Worm (Caenorhabditis elegans) whole organism, L2 larva: Measurements from ENCODE around the gene epg-4.

Experiments used
- C34F6.9 ChIP-seq: fragments of 150-350 bp; optimal IDR thresholded peaks from 2 replicates; lab custom pipeline; 2014; ENCODE audit warnings: missing biosample characterization, missing genetic modification characterization
- F13H6.1 ChIP-seq: sonication (generic microtip); optimal IDR thresholded peaks from 2 replicates; lab custom pipeline; 2016; ENCODE audit warnings: missing genetic modification characterization, missing compliant biosample characterization
- R02D3.7 ChIP-seq: fragments of 150-350 bp; optimal IDR thresholded peaks from 2 replicates; lab custom pipeline; 2014; ENCODE audit warnings: missing biosample characterization, missing genetic modification characterization
- Y55F3AM.14 ChIP-seq: fragments of 200-800 bp; sonication (Bioruptor generic); optimal IDR thresholded peaks from 2 replicates; lab custom pipeline; 2018; ENCODE audit warnings: mild to moderate bottlenecking, missing genetic modification characterization, missing compliant biosample characterization
- ZK546.5 ChIP-seq: sonication (generic microtip); optimal IDR thresholded peaks from 2 replicates; lab custom pipeline; 2017; ENCODE audit warnings: missing biosample characterization, missing genetic modification characterization
- ama-1 ChIP-seq: fragments of 150-350 bp; optimal IDR thresholded peaks from 2 replicates; lab custom pipeline; 2018; ENCODE audit warnings: inconsistent platforms
- blmp-1 ChIP-seq: sonication (generic microtip); optimal IDR thresholded peaks from 2 replicates; lab custom pipeline; 2017; ENCODE audit warnings: missing genetic modification characterization, mild to moderate bottlenecking, missing compliant biosample characterization, antibody characterized with exemption, moderate library complexity; ENCODE audit not compliant: insufficient read depth
- crh-2 ChIP-seq: sonication (generic microtip); optimal IDR thresholded peaks from 2 replicates; lab custom pipeline; 2017; ENCODE audit warnings: missing biosample characterization, missing genetic modification characterization
- dmd-4 ChIP-seq: sonication (generic microtip); optimal IDR thresholded peaks from 2 replicates; lab custom pipeline; 2017; ENCODE audit warnings: missing biosample characterization, missing genetic modification characterization
- egl-27 ChIP-seq: sonication (generic microtip); optimal IDR thresholded peaks from 3 replicates; lab custom pipeline; 2017; ENCODE audit warnings: missing biosample characterization, missing genetic modification reagents, missing genetic modification characterization
- elt-1 ChIP-seq: fragments of 150-350 bp; optimal IDR thresholded peaks from 2 replicates; lab custom pipeline; 2014; ENCODE audit warnings: missing biosample characterization, missing genetic modification characterization
- elt-3 ChIP-seq: sonication (generic microtip); optimal IDR thresholded peaks from 2 replicates; lab custom pipeline; 2017; ENCODE audit warnings: missing biosample characterization, missing genetic modification characterization
- fos-1 ChIP-seq: fragments of 150-350 bp; optimal IDR thresholded peaks from 2 replicates; lab custom pipeline; 2014; ENCODE audit warnings: missing biosample characterization, missing genetic modification characterization
- gmeb-1 ChIP-seq: fragments of 150-350 bp; optimal IDR thresholded peaks from 2 replicates; lab custom pipeline; 2014; ENCODE audit warnings: missing biosample characterization, missing genetic modification characterization
- lin-11 ChIP-seq: fragments of 150-350 bp; sonication (generic microtip); optimal IDR thresholded peaks from 2 replicates; lab custom pipeline; 2014; ENCODE audit warnings: missing biosample characterization, missing genetic modification characterization, inconsistent platforms, mixed read lengths
- lin-13 ChIP-seq: fragments of 150-350 bp; optimal IDR thresholded peaks from 2 replicates; lab custom pipeline; 2014; ENCODE audit warnings: missing biosample characterization, missing genetic modification reagents, missing genetic modification characterization
- lin-39 ChIP-seq: fragments of 150-350 bp; optimal IDR thresholded peaks from 2 replicates; lab custom pipeline; 2014; ENCODE audit warnings: missing biosample characterization, missing genetic modification reagents, missing genetic modification characterization
- lsy-2 ChIP-seq, 2 experiments: fragments of 150-350 bp in 1 of 2; sonication (generic microtip) in 1 of 2; optimal IDR thresholded peaks; 2 replicates each; lab custom pipeline; 2014 to 2017; ENCODE audit warnings: missing biosample characterization in 2 of 2, missing genetic modification characterization in 2 of 2
- mab-5 ChIP-seq: fragments of 150-350 bp; optimal IDR thresholded peaks from 2 replicates; lab custom pipeline; 2014; ENCODE audit warnings: missing biosample characterization, missing genetic modification characterization
- mdl-1 ChIP-seq, 2 experiments: fragments of 150-350 bp in 1 of 2; sonication (generic microtip) in 1 of 2; optimal IDR thresholded peaks; 2 replicates each; lab custom pipeline; 2017; ENCODE audit warnings: missing biosample characterization in 2 of 2, missing genetic modification characterization in 2 of 2
- nhr-10 ChIP-seq: sonication (generic microtip); optimal IDR thresholded peaks from 2 replicates; lab custom pipeline; 2017; ENCODE audit warnings: missing biosample characterization, missing genetic modification characterization
- nhr-11 ChIP-seq: fragments of 150-350 bp; optimal IDR thresholded peaks from 2 replicates; lab custom pipeline; 2014; ENCODE audit warnings: missing biosample characterization, missing genetic modification characterization
- nhr-12 ChIP-seq: fragments of 150-350 bp; optimal IDR thresholded peaks from 2 replicates; lab custom pipeline; 2014; ENCODE audit warnings: missing biosample characterization, missing genetic modification characterization
- nhr-129 ChIP-seq: fragments of 150-350 bp; optimal IDR thresholded peaks from 2 replicates; lab custom pipeline; 2014; ENCODE audit warnings: missing biosample characterization, missing genetic modification characterization
- nhr-21 ChIP-seq: fragments of 150-350 bp; optimal IDR thresholded peaks from 2 replicates; lab custom pipeline; 2014; ENCODE audit warnings: missing biosample characterization, missing genetic modification characterization
- nhr-23 ChIP-seq: fragments of 150-350 bp; optimal IDR thresholded peaks from 2 replicates; lab custom pipeline; 2014; ENCODE audit warnings: missing biosample characterization, missing genetic modification reagents, missing genetic modification characterization
- nhr-237 ChIP-seq: fragments of 150-350 bp; optimal IDR thresholded peaks from 2 replicates; lab custom pipeline; 2014; ENCODE audit warnings: missing biosample characterization, missing genetic modification characterization
- nhr-25 ChIP-seq: fragments of 150-350 bp; sonication (generic microtip); optimal IDR thresholded peaks from 3 replicates; lab custom pipeline; 2014; ENCODE audit warnings: missing biosample characterization, missing genetic modification characterization
- nhr-6 ChIP-seq: fragments of 150-350 bp; optimal IDR thresholded peaks from 2 replicates; lab custom pipeline; 2014; ENCODE audit warnings: missing biosample characterization, missing genetic modification characterization
- nhr-77 ChIP-seq: fragments of 150-350 bp; optimal IDR thresholded peaks from 2 replicates; lab custom pipeline; 2014; ENCODE audit warnings: missing biosample characterization, missing genetic modification characterization
- peb-1 ChIP-seq: fragments of 150-350 bp; optimal IDR thresholded peaks from 2 replicates; lab custom pipeline; 2014; ENCODE audit warnings: missing biosample characterization, missing genetic modification characterization
- sma-3 ChIP-seq: sonication (generic microtip); optimal IDR thresholded peaks from 2 replicates; lab custom pipeline; 2016; ENCODE audit warnings: missing genetic modification reagents, missing genetic modification characterization, missing compliant biosample characterization
- sma-9 ChIP-seq, 2 experiments: fragments of 150-350 bp in 1 of 2; sonication (generic microtip) in 1 of 2; optimal IDR thresholded peaks; 2 replicates each; lab custom pipeline; 2014 to 2016; ENCODE audit warnings: missing genetic modification characterization in 2 of 2, mild to moderate bottlenecking in 1 of 2, missing biosample characterization in 1 of 2, missing compliant biosample characterization in 1 of 2, missing genetic modification reagents in 1 of 2, moderate library complexity in 1 of 2
- snpc-4 ChIP-seq: fragments of 150-350 bp; optimal IDR thresholded peaks from 2 replicates; lab custom pipeline; 2014; ENCODE audit warnings: missing biosample characterization, missing genetic modification characterization
- unc-39 ChIP-seq: fragments of 150-350 bp; optimal IDR thresholded peaks from 2 replicates; lab custom pipeline; 2014; ENCODE audit warnings: missing biosample characterization, missing genetic modification characterization
- unc-55 ChIP-seq: fragments of 150-350 bp; sonication (generic microtip); optimal IDR thresholded peaks from 3 replicates; lab custom pipeline; 2014; ENCODE audit warnings: missing biosample characterization, missing genetic modification reagents, missing genetic modification characterization
- unc-62 ChIP-seq: fragments of 150-350 bp; optimal IDR thresholded peaks from 2 replicates; lab custom pipeline; 2014; ENCODE audit warnings: missing biosample characterization, missing genetic modification reagents, missing genetic modification characterization
- zag-1 ChIP-seq: fragments of 150-350 bp; optimal IDR thresholded peaks from 2 replicates; lab custom pipeline; 2014; ENCODE audit warnings: missing biosample characterization, missing genetic modification characterization
- ztf-1 ChIP-seq: fragments of 200-800 bp; sonication (Bioruptor generic); conservative IDR thresholded peaks from 2 replicates; pipeline ENCODE4 v1.3.6; 2022; ENCODE audit warnings: missing genetic modification characterization, missing compliant biosample characterization
- ztf-11 ChIP-seq: sonication (generic microtip); optimal IDR thresholded peaks from 2 replicates; lab custom pipeline; 2017; ENCODE audit warnings: missing biosample characterization, missing genetic modification characterization
- ztf-4 ChIP-seq: fragments of 150-350 bp; optimal IDR thresholded peaks from 2 replicates; lab custom pipeline; 2014; ENCODE audit warnings: missing biosample characterization, missing genetic modification characterization

Gene epg-4

ce11 chrIII:7142172-7142601 lies 39.8 kb upstream of the epg-4 start:
- TF ChIP-seq crh-2 (tag; lab: Kevin White, UChicago), result peak; percentile 34
- TF ChIP-seq nhr-77 (tag; lab: Kevin White, UChicago), result no peak
- TF ChIP-seq nhr-12 (tag; lab: Kevin White, UChicago), result no peak
- peak; percentile 36 to 45 for TF ChIP-seq lsy-2 (tag; optimal IDR thresholded peaks at IDR 0.05; lab: Kevin White, UChicago)
- peak; percentile 64 for TF ChIP-seq gmeb-1 (tag; lab: Kevin White, UChicago)
- no peak for TF ChIP-seq Y55F3AM.14 (GFP tag; lab: Kevin White, UChicago)
- TF ChIP-seq nhr-25 (tag; lab: Kevin White, UChicago), result peak; percentile 3
- TF ChIP-seq nhr-23, result no peak
- no peak for TF ChIP-seq elt-1
- no peak for TF ChIP-seq blmp-1 (tag; lab: Kevin White, UChicago)
- TF ChIP-seq C34F6.9 (tag; lab: Kevin White, UChicago), result no peak
- no peak for TF ChIP-seq nhr-6
- TF ChIP-seq nhr-10 (tag; lab: Kevin White, UChicago), result no peak
- peak; percentile 10 for TF ChIP-seq nhr-21 (tag; lab: Kevin White, UChicago)
- TF ChIP-seq unc-55 (GFP tag; lab: Kevin White, UChicago), result no peak
- no peak for TF ChIP-seq lin-13 (GFP tag; lab: Kevin White, UChicago)
- TF ChIP-seq fos-1, result no peak
- TF ChIP-seq sma-3, result peak; percentile 64
- peak; percentile 25 for TF ChIP-seq sma-9 (GFP tag; optimal IDR thresholded peaks at IDR 0.05; lab: Kevin White, UChicago)
- TF ChIP-seq sma-9 (tag; optimal IDR thresholded peaks at IDR 0.05; lab: Kevin White, UChicago), result no peak
- no peak for TF ChIP-seq ztf-4 (tag; lab: Kevin White, UChicago)
- no peak for TF ChIP-seq unc-62 (GFP tag; lab: Kevin White, UChicago)
- TF ChIP-seq nhr-11 (tag; lab: Kevin White, UChicago), result no peak
- no peak for TF ChIP-seq elt-3 (tag; lab: Kevin White, UChicago)
- no peak for TF ChIP-seq mdl-1 (tag; optimal IDR thresholded peaks at IDR 0.05; lab: Kevin White, UChicago)
- TF ChIP-seq ama-1 (lab: Kevin White, UChicago), result peak; percentile 76
- TF ChIP-seq nhr-129, result no peak
- TF ChIP-seq peb-1 (tag; lab: Kevin White, UChicago), result no peak
- no peak for TF ChIP-seq ztf-1 (GFP tag; lab: Robert Waterston, UW)
- TF ChIP-seq ztf-11 (tag; lab: Kevin White, UChicago), result no peak
- TF ChIP-seq lin-39 (tag; lab: Kevin White, UChicago), result no peak
- TF ChIP-seq snpc-4 (tag; lab: Kevin White, UChicago), result peak; percentile 95
- TF ChIP-seq egl-27, result peak; percentile 25
- no peak for TF ChIP-seq lin-11 (tag; lab: Kevin White, UChicago)
- TF ChIP-seq F13H6.1 (tag; lab: Kevin White, UChicago), result peak; percentile 4
- TF ChIP-seq R02D3.7 (tag; lab: Kevin White, UChicago), result no peak

- no peak for TF ChIP-seq zag-1 (tag; lab: Kevin White, UChicago)
- TF ChIP-seq nhr-23, result no peak
- no peak for TF ChIP-seq unc-62 (GFP tag; lab: Kevin White, UChicago)
- no peak for TF ChIP-seq blmp-1 (tag; lab: Kevin White, UChicago)
- TF ChIP-seq unc-39 (tag; lab: Kevin White, UChicago), result no peak
- no peak for TF ChIP-seq ztf-11 (tag; lab: Kevin White, UChicago)
- no peak for TF ChIP-seq snpc-4 (tag; lab: Kevin White, UChicago)
- TF ChIP-seq ztf-1 (GFP tag; lab: Robert Waterston, UW), result no peak
- no peak for TF ChIP-seq peb-1 (tag; lab: Kevin White, UChicago)
- TF ChIP-seq fos-1, result no peak
- TF ChIP-seq F13H6.1 (tag; lab: Kevin White, UChicago), result no peak
- TF ChIP-seq ama-1 (lab: Kevin White, UChicago), result no peak
- no peak for TF ChIP-seq gmeb-1 (tag; lab: Kevin White, UChicago)
- TF ChIP-seq egl-27, result no peak
- TF ChIP-seq, all 48 proteins: peak for 0
Observed at ce11 chrIII:7144749-7145148, 37.2 kb upstream of the epg-4 start, which contains the start of gene glr-2. Gene glr-2 (minus strand): TSS chrIII:7144959.

- TF ChIP-seq lsy-2 (tag; optimal IDR thresholded peaks at IDR 0.05; lab: Kevin White, UChicago), result no peak
- TF ChIP-seq nhr-12 (tag; lab: Kevin White, UChicago), result no peak
- no peak for TF ChIP-seq mab-5 (tag; lab: Kevin White, UChicago)
- TF ChIP-seq dmd-4 (tag; lab: Kevin White, UChicago), result no peak
- no peak for TF ChIP-seq ama-1 (lab: Kevin White, UChicago)
- TF ChIP-seq unc-55 (GFP tag; lab: Kevin White, UChicago), result no peak
- no peak for TF ChIP-seq nhr-11 (tag; lab: Kevin White, UChicago)
- no peak for TF ChIP-seq nhr-237
- TF ChIP-seq C34F6.9 (tag; lab: Kevin White, UChicago), result no peak
- TF ChIP-seq nhr-10 (tag; lab: Kevin White, UChicago), result no peak
- no peak for TF ChIP-seq elt-1
- TF ChIP-seq ZK546.5 (tag; lab: Kevin White, UChicago), result no peak
- no peak for TF ChIP-seq nhr-23
Observed at ce11 chrIII:7146341-7146740, 35.6 kb upstream of the epg-4 start.
